Fruit fly (Drosophila melanogaster): ENCODE data around the gene CG42831.

The CG42831 gene

DNA sequence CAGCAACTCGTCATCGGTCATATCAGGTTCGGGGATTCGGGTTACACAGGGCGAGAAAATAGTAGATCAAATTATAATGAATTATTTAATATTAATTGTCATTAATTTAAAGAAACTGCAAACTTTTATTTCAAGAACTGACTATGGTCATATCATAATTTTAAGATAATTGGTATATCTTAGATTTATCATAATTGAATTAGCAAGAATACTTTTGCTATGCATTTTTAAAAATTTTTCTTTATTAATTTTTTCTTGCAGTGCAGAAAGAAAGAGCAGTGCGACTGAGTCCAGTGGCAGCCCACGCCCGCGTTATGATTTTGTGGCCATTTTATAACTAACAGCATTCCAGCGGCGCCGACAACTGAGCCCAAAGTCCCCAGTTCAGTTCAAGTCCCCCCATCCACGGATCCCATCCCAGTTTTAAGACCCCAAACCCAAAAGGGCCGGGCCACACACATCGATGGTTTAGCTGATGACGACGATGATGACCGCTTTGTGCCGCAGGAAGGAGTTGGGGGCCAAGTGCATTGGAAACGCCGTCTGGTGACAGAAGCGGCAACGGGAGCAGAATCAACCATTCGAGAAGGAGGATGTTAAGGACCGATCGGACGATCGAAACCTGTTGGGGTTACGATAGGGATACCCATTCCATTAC, 42.0 kb upstream of the CG42831 start (continued):
- TF ChIP-seq D (optimal IDR thresholded peaks at IDR 0.05) (no peak), D (GFP tag; optimal IDR thresholded peaks at IDR 0.05) (peak; percentile 68), exex (tag; optimal IDR thresholded peaks at IDR 0.05) (no peak), CG32532 (GFP tag; IDR thresholded peaks at IDR 0.05) (peak; percentile 64), Doc2 (GFP tag; IDR thresholded peaks at IDR 0.05) (no peak), CG31441 (GFP tag; IDR thresholded peaks at IDR 0.05) (peak; percentile 86), pho (GFP tag; optimal IDR thresholded peaks at IDR 0.05) (no peak), ERR (GFP tag; optimal IDR thresholded peaks at IDR 0.05) (no peak), z (GFP tag; IDR thresholded peaks at IDR 0.05) (peak; percentile 56; the same call in 1 of the 3 replicates), CG13424 (tag; optimal IDR thresholded peaks at IDR 0.05) (peak; percentile 71), ind (GFP tag; optimal IDR thresholded peaks at IDR 0.05) (peak; percentile 26), Fer3 (tag; optimal IDR thresholded peaks at IDR 0.05) (peak; percentile 27), scrt (GFP tag; optimal IDR thresholded peaks at IDR 0.05) (no peak), CG12744 (GFP tag; optimal IDR thresholded peaks at IDR 0.05) (no peak), cg (GFP tag; optimal IDR thresholded peaks at IDR 0.05) (no peak), lbe (GFP tag; optimal IDR thresholded peaks at IDR 0.05) (peak; percentile 7), CG12104 (GFP tag; optimal IDR thresholded peaks at IDR 0.05) (peak; percentile 64), C15 (GFP tag; IDR thresholded peaks at IDR 0.05) (no peak), gem (tag; optimal IDR thresholded peaks at IDR 0.05) (peak; percentile 87), Neu2 (GFP tag; optimal IDR thresholded peaks at IDR 0.05; ENCODE audit: borderline replicate concordance) (no peak), vfl (GFP tag; optimal IDR thresholded peaks at IDR 0.05) (no peak), Aef1 (GFP tag; IDR thresholded peaks at IDR 0.05) (no peak), CG16813 (GFP tag; IDR thresholded peaks at IDR 0.05; ENCODE audit: partially characterized antibody) (no peak), CG15073 (GFP tag; optimal IDR thresholded peaks at IDR 0.05) (no peak), MBD-R2 (GFP tag; IDR thresholded peaks at IDR 0.05) (no peak), Dref (GFP tag; IDR thresholded peaks at IDR 0.05) (no peak), CG43689 (GFP tag; IDR thresholded peaks at IDR 0.05) (no peak), Ada2b (GFP tag; IDR thresholded peaks at IDR 0.05) (0 out of 2 replicates have a peak, but pooled peaks have one; percentile 10), Asciz (GFP tag; optimal IDR thresholded peaks at IDR 0.05) (peak; percentile 66), CG4854 (GFP tag; optimal IDR thresholded peaks at IDR 0.05) (no peak), Eip74EF (GFP tag; optimal IDR thresholded peaks at IDR 0.05) (peak in 1 of 2 experiments; percentile 67), corto (GFP tag; optimal IDR thresholded peaks at IDR 0.05) (no peak), CG13287 (GFP tag; IDR thresholded peaks at IDR 0.05; ENCODE audit: partially characterized antibody) (no peak), slbo (GFP tag; IDR thresholded peaks at IDR 0.05) (peak; percentile 51), pan (optimal IDR thresholded peaks at IDR 0.05) (no peak), pan (GFP tag; optimal IDR thresholded peaks at IDR 0.05 in 1 of 2, IDR thresholded peaks at IDR 0.05 in 1 of 2) (peak in 1 of 2 experiments; percentile 32), chm (GFP tag; IDR thresholded peaks at IDR 0.05) (no peak; the same call in 1 of the 2 replicates), Drgx (GFP tag; IDR thresholded peaks at IDR 0.05) (no peak), Hey (tag; optimal IDR thresholded peaks at IDR 0.05) (no peak), kah (GFP tag; optimal IDR thresholded peaks at IDR 0.05) (no peak), crol (GFP tag; IDR thresholded peaks at IDR 0.05) (no peak), HLH4C (GFP tag; IDR thresholded peaks at IDR 0.05; ENCODE audit: partially characterized antibody) (no peak), phol (tag; optimal IDR thresholded peaks at IDR 0.05) (peak; percentile 87), CG15601 (tag; optimal IDR thresholded peaks at IDR 0.05) (peak; percentile 87), CG12769 (tag; optimal IDR thresholded peaks at IDR 0.05) (no peak), CG15011 (GFP tag; optimal IDR thresholded peaks at IDR 0.05) (no peak), luna (GFP tag; optimal IDR thresholded peaks at IDR 0.05) (no peak), Vsx1 (GFP tag; optimal IDR thresholded peaks at IDR 0.05) (no peak), CG6689 (GFP tag; IDR thresholded peaks at IDR 0.05) (peak; percentile 80), Pdp1 (GFP tag; optimal IDR thresholded peaks at IDR 0.05) (peak; percentile 8 to 29)

Measured in whole organism, embryonic.